Worm (Caenorhabditis elegans) whole organism, midembryonic: ENCODE results near the gene C08E8.3.

Experiments used
- klf-2 ChIP-seq: fragments of 200-800 bp; sonication (Bioruptor generic); conservative IDR thresholded peaks from 2 replicates; pipeline ENCODE4 v1.3.6; 2022; ENCODE audit warnings: missing genetic modification reagents, missing genetic modification characterization, missing compliant biosample characterization
- med-1 ChIP-seq: sonication (generic microtip); optimal IDR thresholded peaks from 2 replicates; lab custom pipeline; 2017; ENCODE audit warnings: missing genetic modification characterization, mild to moderate bottlenecking, missing compliant biosample characterization, antibody characterized with exemption, missing genetic modification reagents; ENCODE audit not compliant: insufficient read depth

ce11 chrV:18368322-18368721 is 18.4 kb downstream of the C08E8.3 start, which contains the start of gene C08E8.6:
- TF ChIP-seq klf-2 (GFP tag; lab: Robert Waterston, UW) (no peak), med-1 (GFP tag; lab: Kevin White, UChicago) (no peak)
